Worm (Caenorhabditis elegans): Measurements from ENCODE around the gene Y82E9BR.14.

Gene Y82E9BR.14

ce11 chrIII:1413125-1413837 lies 635 bp downstream of the Y82E9BR.14 start:
- TF ChIP-seq unc-62 (GFP tag; optimal IDR thresholded peaks at IDR 0.05), result no peak

- no peak for TF ChIP-seq unc-62 (GFP tag; optimal IDR thresholded peaks at IDR 0.05)
These were observed 4.8 kb downstream of the Y82E9BR.14 start, which contains the start of gene Y82E9BR.22 for ce11 chrIII:1409139-1409538. Gene Y82E9BR.22, minus strand, starts transcription at chrIII:1409239.

ce11 chrIII:1403108-1403507 lies 10.8 kb downstream of the Y82E9BR.14 start, which contains the start of gene pals-18:
Gene pals-18, plus strand, starts transcription at chrIII:1403408.
- no peak for TF ChIP-seq unc-62 (GFP tag; optimal IDR thresholded peaks at IDR 0.05)

- no peak for TF ChIP-seq unc-62 (GFP tag; optimal IDR thresholded peaks at IDR 0.05)
These were observed 12.4 kb downstream of the Y82E9BR.14 start, which contains the start of gene pals-19 for ce11 chrIII:1401497-1401990. Gene pals-19, plus strand, starts transcription at chrIII:1401940.

ce11 chrIII:1399670-1400069 lies 14.2 kb downstream of the Y82E9BR.14 start, which contains the start of gene pals-16:
Gene pals-16, plus strand, starts transcription at chrIII:1399970.
- no peak for TF ChIP-seq unc-62 (GFP tag; optimal IDR thresholded peaks at IDR 0.05)

- TF ChIP-seq unc-62 (GFP tag; optimal IDR thresholded peaks at IDR 0.05), result no peak
These were observed 15.7 kb downstream of the Y82E9BR.14 start for ce11 chrIII:1398183-1398582.

- no peak for TF ChIP-seq unc-62 (GFP tag; optimal IDR thresholded peaks at IDR 0.05)
These were observed 18.6 kb downstream of the Y82E9BR.14 start for ce11 chrIII:1395355-1395754.

ce11 chrIII:1392763-1393162 lies 21.2 kb downstream of the Y82E9BR.14 start:
- no peak for TF ChIP-seq unc-62 (GFP tag; optimal IDR thresholded peaks at IDR 0.05)

ce11 chrIII:1391752-1392151 lies 22.2 kb downstream of the Y82E9BR.14 start, which contains the start of gene pals-17:
Gene pals-17, minus strand, starts transcription at chrIII:1391852.
- TF ChIP-seq unc-62 (GFP tag; optimal IDR thresholded peaks at IDR 0.05), result no peak

- no peak for TF ChIP-seq unc-62 (GFP tag; optimal IDR thresholded peaks at IDR 0.05)
These were observed 23.9 kb downstream of the Y82E9BR.14 start for ce11 chrIII:1389988-1390387.

ce11 chrIII:1388274-1389058 lies 25.4 kb downstream of the Y82E9BR.14 start, which contains the start of gene pals-20:
Gene pals-20, minus strand, starts transcription at chrIII:1388324.
- TF ChIP-seq unc-62 (GFP tag; optimal IDR thresholded peaks at IDR 0.05), result no peak

ce11 chrIII:1384694-1385093 lies 29.2 kb downstream of the Y82E9BR.14 start:
- no peak for TF ChIP-seq unc-62 (GFP tag; optimal IDR thresholded peaks at IDR 0.05)

- no peak for TF ChIP-seq unc-62 (GFP tag; optimal IDR thresholded peaks at IDR 0.05)
These were observed 29.8 kb downstream of the Y82E9BR.14 start, which contains the start of the genes fbxa-138 and Y82E9BR.5 for ce11 chrIII:1384092-1384491. Gene fbxa-138, minus strand, starts transcription at chrIII:1384252. Gene Y82E9BR.5, plus strand, starts transcription at chrIII:1384370.

- TF ChIP-seq unc-62 (GFP tag; optimal IDR thresholded peaks at IDR 0.05), result no peak
These were observed 30.4 kb downstream of the Y82E9BR.14 start for ce11 chrIII:1383483-1383882.

ce11 chrIII:1380535-1381274 lies 33.2 kb downstream of the Y82E9BR.14 start, which contains the start of the genes pals-21 and Y82E9BR.6:
Gene pals-21, minus strand, starts transcription at chrIII:1380635.
Gene Y82E9BR.6, plus strand, starts transcription at chrIII:1381224.
- TF ChIP-seq unc-62 (GFP tag; optimal IDR thresholded peaks at IDR 0.05), result no peak
